Worm (Caenorhabditis elegans): ENCODE results near the gene DH11.2.

Gene DH11.2

ce11 chrII:8052850-8053249 lies 40.2 kb downstream of the DH11.2 start, which contains the start of gene T05H10.4:
Gene T05H10.4, plus strand, starts transcription at chrII:8053150.
- TF ChIP-seq flt-1 (GFP tag; IDR thresholded peaks at IDR 0.05) (no peak), med-1 (GFP tag; optimal IDR thresholded peaks at IDR 0.05; ENCODE audit: insufficient read depth) (no peak), klf-2 (GFP tag; conservative IDR thresholded peaks at IDR 0.05) (no peak), cog-1 (tag; optimal IDR thresholded peaks at IDR 0.05) (no peak), ztf-23 (GFP tag; IDR thresholded peaks at IDR 0.05) (no peak), ref-1 (GFP tag; conservative IDR thresholded peaks at IDR 0.05) (no peak), T22C8.4 (GFP tag; IDR thresholded peaks at IDR 0.05) (no peak), ztf-29 (GFP tag; IDR thresholded peaks at IDR 0.05) (no peak), tab-1 (GFP tag; IDR thresholded peaks at IDR 0.05) (no peak)

ce11 chrII:8057911-8058310 lies 45.3 kb downstream of the DH11.2 start:
- TF ChIP-seq tab-1 (GFP tag; IDR thresholded peaks at IDR 0.05) (no peak), ref-1 (GFP tag; conservative IDR thresholded peaks at IDR 0.05) (no peak), cog-1 (tag; optimal IDR thresholded peaks at IDR 0.05) (no peak), med-1 (GFP tag; optimal IDR thresholded peaks at IDR 0.05; ENCODE audit: insufficient read depth) (no peak), klf-2 (GFP tag; conservative IDR thresholded peaks at IDR 0.05) (no peak), ztf-23 (GFP tag; IDR thresholded peaks at IDR 0.05) (no peak), ztf-29 (GFP tag; IDR thresholded peaks at IDR 0.05) (no peak), T22C8.4 (GFP tag; IDR thresholded peaks at IDR 0.05) (no peak), flt-1 (GFP tag; IDR thresholded peaks at IDR 0.05) (no peak)

- TF ChIP-seq klf-2 (GFP tag; conservative IDR thresholded peaks at IDR 0.05), result no peak
- TF ChIP-seq ztf-23 (GFP tag; IDR thresholded peaks at IDR 0.05), result no peak
- TF ChIP-seq flt-1 (GFP tag; IDR thresholded peaks at IDR 0.05), result no peak
- TF ChIP-seq cog-1 (tag; optimal IDR thresholded peaks at IDR 0.05), result no peak
- TF ChIP-seq ztf-29 (GFP tag; IDR thresholded peaks at IDR 0.05), result no peak
- TF ChIP-seq tab-1 (GFP tag; IDR thresholded peaks at IDR 0.05), result no peak
- TF ChIP-seq ref-1 (GFP tag; conservative IDR thresholded peaks at IDR 0.05), result no peak
- TF ChIP-seq med-1 (GFP tag; optimal IDR thresholded peaks at IDR 0.05; ENCODE audit: insufficient read depth), result no peak
- no peak for TF ChIP-seq T22C8.4 (GFP tag; IDR thresholded peaks at IDR 0.05)
These were observed 46.2 kb downstream of the DH11.2 start, which contains the start of gene T05H10.8 for ce11 chrII:8058769-8059168. Gene T05H10.8, plus strand, starts transcription at chrII:8059069.

ce11 chrII:8059532-8059931 lies 46.9 kb downstream of the DH11.2 start:
- TF ChIP-seq ref-1 (GFP tag; conservative IDR thresholded peaks at IDR 0.05), result no peak
- no peak for TF ChIP-seq med-1 (GFP tag; optimal IDR thresholded peaks at IDR 0.05; ENCODE audit: insufficient read depth)
- no peak for TF ChIP-seq flt-1 (GFP tag; IDR thresholded peaks at IDR 0.05)
- TF ChIP-seq tab-1 (GFP tag; IDR thresholded peaks at IDR 0.05), result no peak
- TF ChIP-seq cog-1 (tag; optimal IDR thresholded peaks at IDR 0.05), result no peak
- no peak for TF ChIP-seq klf-2 (GFP tag; conservative IDR thresholded peaks at IDR 0.05)
- TF ChIP-seq ztf-29 (GFP tag; IDR thresholded peaks at IDR 0.05), result no peak
- no peak for TF ChIP-seq T22C8.4 (GFP tag; IDR thresholded peaks at IDR 0.05)
- TF ChIP-seq ztf-23 (GFP tag; IDR thresholded peaks at IDR 0.05), result no peak

- TF ChIP-seq T22C8.4 (GFP tag; IDR thresholded peaks at IDR 0.05) (no peak), med-1 (GFP tag; optimal IDR thresholded peaks at IDR 0.05; ENCODE audit: insufficient read depth) (no peak), ref-1 (GFP tag; conservative IDR thresholded peaks at IDR 0.05) (no peak), ztf-23 (GFP tag; IDR thresholded peaks at IDR 0.05) (no peak), cog-1 (tag; optimal IDR thresholded peaks at IDR 0.05) (peak; percentile 14), ztf-29 (GFP tag; IDR thresholded peaks at IDR 0.05) (no peak)
These were observed 49.7 kb downstream of the DH11.2 start, which contains the start of gene ufd-2 for ce11 chrII:8062334-8062791. Gene ufd-2, plus strand, starts transcription at chrII:8062741.
